Fruit fly (Drosophila melanogaster) whole organism, embryonic: ENCODE results near the gene CG13449.

Experiments
- Atf3 ChIP-seq: fragments of 200-800 bp; sonication (Bioruptor generic); optimal IDR thresholded peaks from 3 replicates; lab custom pipeline; 2016; ENCODE audit warnings: missing biosample characterization, missing genetic modification characterization
- B-H2 ChIP-seq: fragments of 200-800 bp; sonication (Bioruptor generic); optimal IDR thresholded peaks from 2 replicates; lab custom pipeline; 2018; ENCODE audit warnings: missing biosample characterization, mild to moderate bottlenecking, missing genetic modification characterization
- BEAF-32 ChIP-seq: fragments of 200-800 bp; sonication (Bioruptor generic); optimal IDR thresholded peaks from 3 replicates; lab custom pipeline; 2017; ENCODE audit warnings: missing biosample characterization, missing genetic modification characterization, mild to moderate bottlenecking, moderate library complexity, missing genetic modification reagents
- CG1024 ChIP-seq: fragments of 200-800 bp; sonication (Bioruptor generic); IDR thresholded peaks from 2 replicates; pipeline ENCODE4 v1.3.6; 2022; ENCODE audit warnings: missing biosample characterization, missing genetic modification characterization
- CG10462 ChIP-seq: fragments of 200-800 bp; sonication (Bioruptor generic); optimal IDR thresholded peaks from 2 replicates; lab custom pipeline; 2016; ENCODE audit warnings: missing biosample characterization, missing genetic modification characterization
- CG11398 ChIP-seq: fragments of 200-800 bp; sonication (Bioruptor generic); optimal IDR thresholded peaks from 2 replicates; lab custom pipeline; 2016; ENCODE audit warnings: missing biosample characterization, missing genetic modification characterization
- CG11560 ChIP-seq: fragments of 200-800 bp; sonication (Bioruptor generic); IDR thresholded peaks from 3 replicates; pipeline ENCODE4 v1.3.6; 2022; ENCODE audit warnings: missing biosample characterization, missing genetic modification characterization
- CG12236 ChIP-seq: fragments of 200-800 bp; sonication (Bioruptor generic); optimal IDR thresholded peaks from 2 replicates; lab custom pipeline; 2016; ENCODE audit warnings: missing biosample characterization, missing genetic modification characterization
- CG12744 ChIP-seq: fragments of 200-800 bp; sonication (Bioruptor generic); optimal IDR thresholded peaks from 2 replicates; lab custom pipeline; 2016; ENCODE audit warnings: missing biosample characterization, missing genetic modification characterization
- CG13624 ChIP-seq: fragments of 200-800 bp; sonication (Bioruptor generic); optimal IDR thresholded peaks from 2 replicates; lab custom pipeline; 2016; ENCODE audit warnings: missing biosample characterization, missing genetic modification characterization
- CG16815 ChIP-seq: fragments of 200-800 bp; sonication (Bioruptor generic); optimal IDR thresholded peaks from 3 replicates; lab custom pipeline; 2017; ENCODE audit warnings: missing biosample characterization, mild to moderate bottlenecking, missing genetic modification characterization
- CG17568 ChIP-seq: fragments of 200-800 bp; sonication (Bioruptor generic); optimal IDR thresholded peaks from 2 replicates; lab custom pipeline; 2018; ENCODE audit warnings: missing biosample characterization, mild to moderate bottlenecking, missing genetic modification characterization, moderate library complexity
- CG18764 ChIP-seq: fragments of 200-800 bp; sonication (Bioruptor generic); optimal IDR thresholded peaks from 3 replicates; lab custom pipeline; 2016; ENCODE audit warnings: missing biosample characterization, missing genetic modification characterization
- CG2129 ChIP-seq: fragments of 200-800 bp; sonication (Bioruptor generic); IDR thresholded peaks from 2 replicates; pipeline ENCODE4 v1.3.6; 2022; ENCODE audit warnings: missing biosample characterization, missing genetic modification characterization; ENCODE audit not compliant: partially characterized antibody
- CG2678 ChIP-seq: fragments of 200-800 bp; sonication (Bioruptor generic); optimal IDR thresholded peaks from 3 replicates; lab custom pipeline; 2019; ENCODE audit warnings: missing biosample characterization, mild to moderate bottlenecking, missing genetic modification characterization, moderate library complexity
- CG32767 ChIP-seq: fragments of 200-800 bp; sonication (Bioruptor generic); IDR thresholded peaks from 2 replicates; pipeline ENCODE4 v1.3.6; 2022; ENCODE audit warnings: missing biosample characterization, missing genetic modification characterization
- CG3281 ChIP-seq: fragments of 200-800 bp; sonication (Bioruptor generic); optimal IDR thresholded peaks from 3 replicates; lab custom pipeline; 2017; ENCODE audit warnings: missing biosample characterization, mild to moderate bottlenecking, missing genetic modification characterization
- CG33213 ChIP-seq: fragments of 200-800 bp; sonication (Bioruptor generic); optimal IDR thresholded peaks from 3 replicates; lab custom pipeline; 2016; ENCODE audit warnings: missing biosample characterization, missing genetic modification characterization
- CG34376 ChIP-seq: fragments of 200-800 bp; sonication (Bioruptor generic); optimal IDR thresholded peaks from 2 replicates; lab custom pipeline; 2018; ENCODE audit warnings: missing biosample characterization, mild to moderate bottlenecking, missing genetic modification characterization
- CG3847 ChIP-seq: fragments of 200-800 bp; sonication (Bioruptor generic); IDR thresholded peaks from 2 replicates; pipeline ENCODE4 v1.3.6; 2022; ENCODE audit warnings: missing biosample characterization, missing genetic modification characterization
- CG4820 ChIP-seq: fragments of 200-800 bp; sonication (Bioruptor generic); optimal IDR thresholded peaks from 3 replicates; lab custom pipeline; 2016; ENCODE audit warnings: missing biosample characterization, missing genetic modification characterization
- CG6175 ChIP-seq: fragments of 200-800 bp; sonication (Bioruptor generic); IDR thresholded peaks from 3 replicates; pipeline ENCODE4 v1.3.6; 2022; ENCODE audit warnings: missing biosample characterization, missing genetic modification characterization
- CG9437 ChIP-seq: fragments of 200-800 bp; sonication (Bioruptor generic); optimal IDR thresholded peaks from 2 replicates; lab custom pipeline; 2018; ENCODE audit warnings: missing biosample characterization, mild to moderate bottlenecking, missing genetic modification characterization
- CG9797 ChIP-seq: fragments of 200-800 bp; sonication (Bioruptor generic); optimal IDR thresholded peaks from 3 replicates; lab custom pipeline; 2018; ENCODE audit warnings: missing biosample characterization, mild to moderate bottlenecking, missing genetic modification characterization
- Dek ChIP-seq: fragments of 200-800 bp; sonication (Bioruptor generic); optimal IDR thresholded peaks from 3 replicates; lab custom pipeline; 2019; ENCODE audit warnings: missing biosample characterization, mild to moderate bottlenecking, missing genetic modification characterization, moderate library complexity
- Elba2 ChIP-seq: fragments of 200-800 bp; sonication (Bioruptor generic); optimal IDR thresholded peaks from 3 replicates; lab custom pipeline; 2016; ENCODE audit warnings: missing biosample characterization, missing genetic modification characterization
- Ets97D ChIP-seq: fragments of 200-800 bp; sonication (Bioruptor generic); optimal IDR thresholded peaks from 3 replicates; lab custom pipeline; 2016; ENCODE audit warnings: missing biosample characterization, missing genetic modification characterization
- Hmr ChIP-seq: fragments of 200-800 bp; sonication (Bioruptor generic); optimal IDR thresholded peaks from 3 replicates; lab custom pipeline; 2017; ENCODE audit warnings: mild to moderate bottlenecking, missing biosample characterization, missing genetic modification reagents, missing genetic modification characterization
- Hmx ChIP-seq: fragments of 200-800 bp; sonication (Bioruptor generic); optimal IDR thresholded peaks from 2 replicates; lab custom pipeline; 2016; ENCODE audit warnings: missing biosample characterization, missing genetic modification characterization
- Jarid2 ChIP-seq: fragments of 200-800 bp; sonication (Bioruptor generic); optimal IDR thresholded peaks from 3 replicates; lab custom pipeline; 2017; ENCODE audit warnings: mild to moderate bottlenecking, missing biosample characterization, missing genetic modification reagents, missing genetic modification characterization
- Lim3 ChIP-seq: fragments of 200-800 bp; sonication (Bioruptor generic); IDR thresholded peaks from 2 replicates; pipeline ENCODE4 v1.3.6; 2022; ENCODE audit warnings: missing biosample characterization, missing genetic modification characterization
- NFAT ChIP-seq: fragments of 200-800 bp; sonication (Bioruptor generic); IDR thresholded peaks from 2 replicates; pipeline ENCODE4 v1.3.6; 2022; ENCODE audit warnings: missing biosample characterization, missing genetic modification characterization
- NK7.1 ChIP-seq: fragments of 200-800 bp; sonication (Bioruptor generic); optimal IDR thresholded peaks from 3 replicates; lab custom pipeline; 2016; ENCODE audit warnings: missing biosample characterization, missing genetic modification characterization
- Spps ChIP-seq: fragments of 200-800 bp; sonication (Bioruptor generic); optimal IDR thresholded peaks from 2 replicates; lab custom pipeline; 2018; ENCODE audit warnings: missing biosample characterization, mild to moderate bottlenecking, missing genetic modification characterization
- cad ChIP-seq: fragments of >200 bp; optimal IDR thresholded peaks from 2 replicates; lab custom pipeline; 2017; ENCODE audit warnings: missing biosample characterization, missing genetic modification characterization
- eyg ChIP-seq: fragments of 200-800 bp; sonication (Bioruptor generic); optimal IDR thresholded peaks from 3 replicates; lab custom pipeline; 2016; ENCODE audit warnings: missing biosample characterization, missing genetic modification characterization
- fd3F ChIP-seq: fragments of 200-800 bp; sonication (Bioruptor generic); optimal IDR thresholded peaks from 2 replicates; lab custom pipeline; 2018; ENCODE audit warnings: missing biosample characterization, mild to moderate bottlenecking, missing genetic modification characterization, moderate library complexity
- grau ChIP-seq: fragments of 200-800 bp; optimal IDR thresholded peaks from 3 replicates; lab custom pipeline; 2019; ENCODE audit warnings: missing biosample characterization, mild to moderate bottlenecking, missing genetic modification characterization, moderate library complexity
- gsb-n ChIP-seq: fragments of 200-800 bp; sonication (Bioruptor generic); optimal IDR thresholded peaks from 3 replicates; lab custom pipeline; 2018; ENCODE audit warnings: missing biosample characterization, mild to moderate bottlenecking, missing genetic modification characterization
- ken ChIP-seq: fragments of 200-800 bp; sonication (Bioruptor generic); IDR thresholded peaks from 3 replicates; pipeline ENCODE4 v1.3.6; 2022; ENCODE audit warnings: missing biosample characterization, missing genetic modification characterization
- odd ChIP-seq: fragments of 200-800 bp; sonication (Bioruptor generic); optimal IDR thresholded peaks from 2 replicates; lab custom pipeline; 2017; ENCODE audit warnings: missing biosample characterization, mild to moderate bottlenecking, missing genetic modification characterization
- repo ChIP-seq: fragments of 200-800 bp; sonication (Bioruptor generic); optimal IDR thresholded peaks from 2 replicates; lab custom pipeline; 2016; ENCODE audit warnings: missing biosample characterization, missing genetic modification characterization
- sens-2 ChIP-seq: fragments of 200-800 bp; sonication (Bioruptor generic); IDR thresholded peaks from 2 replicates; pipeline ENCODE4 v1.3.6; 2022; ENCODE audit warnings: missing biosample characterization, missing genetic modification characterization
- sisA ChIP-seq: fragments of 200-800 bp; sonication (Bioruptor generic); IDR thresholded peaks from 2 replicates; pipeline ENCODE4 v1.3.6; 2022; ENCODE audit warnings: missing biosample characterization, missing genetic modification characterization
- sr ChIP-seq: fragments of 200-800 bp; sonication (Bioruptor generic); IDR thresholded peaks from 3 replicates; pipeline ENCODE4 v1.3.6; 2022; ENCODE audit warnings: missing biosample characterization, missing genetic modification characterization
- tgo ChIP-seq: fragments of 200-800 bp; sonication (Bioruptor generic); IDR thresholded peaks from 3 replicates; pipeline ENCODE4 v1.3.6; 2022; ENCODE audit warnings: missing biosample characterization, missing genetic modification characterization
- tup ChIP-seq: fragments of 200-800 bp; sonication (Bioruptor generic); optimal IDR thresholded peaks from 2 replicates; lab custom pipeline; 2016; ENCODE audit warnings: missing biosample characterization, mild to moderate bottlenecking, missing genetic modification characterization, moderate library complexity
- twi ChIP-seq: fragments of 200-800 bp; optimal IDR thresholded peaks from 2 replicates; lab custom pipeline; 2019; ENCODE audit warnings: missing biosample characterization, mild to moderate bottlenecking, missing genetic modification characterization, moderate library complexity
- z ChIP-seq: fragments of 200-800 bp; sonication (Bioruptor generic); IDR thresholded peaks from 3 replicates; pipeline ENCODE4 v1.3.6; 2022; ENCODE audit warnings: missing biosample characterization, missing genetic modification characterization
- zfh2 ChIP-seq: fragments of 200-800 bp; sonication (Bioruptor generic); optimal IDR thresholded peaks from 2 replicates; lab custom pipeline; 2016; ENCODE audit warnings: missing biosample characterization, missing genetic modification characterization

CG13449 gene

dm6 chr3L:15625676-15626414, 13.2 kb upstream of the CG13449 start (continued):
- TF ChIP-seq Ets97D (no peak), tgo (GFP tag; lab: Robert Waterston, UW) (peak; percentile 88), NFAT (GFP tag; lab: Robert Waterston, UW) (peak; percentile 46; the same call in 1 of the 2 replicates), Jarid2 (peak; percentile 56), Hmr (GFP tag; lab: Kevin White, UChicago) (peak; percentile 88), gsb-n (peak; percentile 91), CG34376 (GFP tag; lab: Kevin White, UChicago) (no peak), Spps (tag; lab: Kevin White, UChicago) (peak; percentile 89), z (GFP tag; lab: Robert Waterston, UW) (no peak), grau (tag; lab: Kevin White, UChicago) (peak; percentile 94), CG16815 (peak; percentile 85), CG9437 (peak; percentile 94), CG32767 (GFP tag; lab: Robert Waterston, UW) (peak; percentile 80), CG12744 (GFP tag; lab: Kevin White, UChicago) (no peak), CG13624 (GFP tag; lab: Kevin White, UChicago) (peak; percentile 2), zfh2 (peak; percentile 15), CG11560 (no peak; the same call in 2 of the 3 replicates), B-H2 (GFP tag; lab: Kevin White, UChicago) (peak; percentile 44), cad (no peak), CG9797 (peak; percentile 11), CG11398 (no peak), Dek (tag; lab: Kevin White, UChicago) (peak; percentile 92), tup (GFP tag; lab: Kevin White, UChicago) (peak; percentile 16), sisA (GFP tag; lab: Robert Waterston, UW) (peak; percentile 85), sr (GFP tag; lab: Robert Waterston, UW) (no peak; the same call in 2 of the 3 replicates), CG3847 (GFP tag; lab: Robert Waterston, UW) (peak; percentile 77), eyg (no peak), ken (GFP tag; lab: Robert Waterston, UW) (peak; percentile 63; the same call in 2 of the 3 replicates), CG6175 (no peak), CG18764 (GFP tag; lab: Kevin White, UChicago) (peak; percentile 68), CG4820 (GFP tag; lab: Kevin White, UChicago) (peak; percentile 89), CG10462 (peak; percentile 78), CG12236 (GFP tag; lab: Kevin White, UChicago) (no peak), CG1024 (peak; percentile 57; the same call in 1 of the 2 replicates), fd3F (GFP tag; lab: Kevin White, UChicago) (peak; percentile 89), Lim3 (GFP tag; lab: Robert Waterston, UW) (no peak), repo (no peak), CG17568 (GFP tag; lab: Kevin White, UChicago) (peak; percentile 50), CG2129 (GFP tag; lab: Robert Waterston, UW) (no peak), Atf3 (GFP tag; lab: Kevin White, UChicago) (peak; percentile 13), odd (GFP tag; lab: Kevin White, UChicago) (peak; percentile 84), NK7.1 (no peak), CG2678 (tag; lab: Kevin White, UChicago) (peak; percentile 97), CG33213 (GFP tag; lab: Kevin White, UChicago) (peak; percentile 12), Elba2 (GFP tag; lab: Kevin White, UChicago) (no peak), sens-2 (GFP tag; lab: Robert Waterston, UW) (peak; percentile 69), BEAF-32 (GFP tag; lab: Kevin White, UChicago) (no peak), twi (tag; lab: Kevin White, UChicago) (peak; percentile 84), Hmx (GFP tag; lab: Kevin White, UChicago) (peak; percentile 44), CG3281 (peak; percentile 92)
